Fruit fly (Drosophila melanogaster) whole organism: ENCODE results near the gene CG8774.

Experiments used
- CG8478 ChIP-seq: fragments of >200 bp; optimal IDR thresholded peaks from 2 replicates; lab custom pipeline; 2018; ENCODE audit warnings: inconsistent platforms
- EcR ChIP-seq, 2 experiments: fragments of >200 bp; optimal IDR thresholded peaks; 2 replicates each; lab custom pipeline; 2017; ENCODE audit warnings: missing biosample characterization in 2 of 2, missing genetic modification characterization in 2 of 2, missing genetic modification reagents in 2 of 2
- pan ChIP-seq: fragments of >200 bp; optimal IDR thresholded peaks from 2 replicates; lab custom pipeline; 2017
- psq ChIP-seq: fragments of >200 bp; optimal IDR thresholded peaks from 2 replicates; lab custom pipeline; 2017
- usp ChIP-seq: fragments of >200 bp; optimal IDR thresholded peaks from 2 replicates; lab custom pipeline; 2017; ENCODE audit warnings: missing biosample characterization, missing genetic modification characterization, mixed read lengths

DNA sequence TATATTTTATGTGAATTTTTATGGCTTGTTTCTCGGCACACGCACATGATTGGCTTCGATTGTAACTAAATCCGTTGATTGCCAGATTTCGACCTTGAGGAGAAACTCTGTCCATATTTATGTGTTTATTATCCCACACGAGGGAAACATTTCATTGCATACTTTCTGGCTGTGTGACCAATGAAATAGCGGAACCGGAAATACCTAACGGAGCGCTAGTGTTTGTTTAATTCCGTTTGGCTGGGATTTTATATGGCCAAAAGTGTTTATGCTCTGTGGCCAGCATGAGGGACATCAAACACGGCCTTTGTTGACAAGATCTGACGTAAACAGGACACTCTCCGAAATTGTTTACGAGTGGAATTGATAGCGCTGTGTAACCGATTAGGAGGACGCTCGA is 21.3 kb downstream of the CG8774 start:
- TF ChIP-seq pan (lab: Kevin White, UChicago) (no peak), psq (no peak), CG8478 (lab: Kevin White, UChicago) (no peak), EcR (GFP tag; optimal IDR thresholded peaks at IDR 0.05; lab: Kevin White, UChicago) (no peak), usp (GFP tag; lab: Kevin White, UChicago) (no peak)
